Fruit fly (Drosophila melanogaster): ENCODE results near the gene Hakai.

Gene Hakai

DNA sequence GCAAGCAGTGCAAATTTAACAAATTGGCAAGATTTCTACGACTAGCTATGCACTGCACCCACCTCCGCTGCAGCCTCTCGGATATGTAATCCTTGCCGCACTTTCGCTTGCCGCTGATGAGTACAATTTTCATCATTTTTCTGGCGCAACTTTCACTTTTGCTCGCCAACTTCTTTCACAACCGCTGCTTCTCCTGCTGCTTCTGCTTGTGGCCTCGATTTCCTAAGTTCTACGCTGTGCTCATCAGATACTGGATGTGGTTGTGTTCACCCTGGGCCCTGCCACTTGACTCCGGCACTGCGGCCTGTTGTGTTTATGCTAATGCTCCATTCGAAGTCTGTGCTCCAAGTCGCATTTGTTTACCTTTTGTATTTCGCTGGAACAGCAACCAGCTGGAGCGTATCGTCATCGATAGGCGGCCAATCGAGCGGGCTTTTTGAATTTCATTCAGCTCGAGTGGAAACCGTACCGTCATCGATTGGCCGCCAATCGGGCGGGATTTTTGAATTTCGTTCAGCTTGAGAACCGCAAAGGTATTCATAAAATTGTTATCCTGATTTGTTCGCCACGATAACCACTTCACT, 2.2 kb downstream of the Hakai start, which contains the start of gene Pmvk (continued):
- TF ChIP-seq CG3847 (GFP tag; IDR thresholded peaks at IDR 0.05) (no peak), CG10366 (GFP tag; IDR thresholded peaks at IDR 0.05) (no peak), en (GFP tag; optimal IDR thresholded peaks at IDR 0.05) (no peak), CG13624 (GFP tag; optimal IDR thresholded peaks at IDR 0.05) (no peak), CG12769 (tag; optimal IDR thresholded peaks at IDR 0.05) (no peak), CG1529 (GFP tag; optimal IDR thresholded peaks at IDR 0.05) (no peak), CG15479 (GFP tag; optimal IDR thresholded peaks at IDR 0.05) (no peak), ro (GFP tag; IDR thresholded peaks at IDR 0.05) (no peak), MTF-1 (GFP tag; optimal IDR thresholded peaks at IDR 0.05; ENCODE audit: borderline replicate concordance) (no peak), Bgb (GFP tag; IDR thresholded peaks at IDR 0.05; ENCODE audit: partially characterized antibody) (peak; percentile 90), CG10979 (tag; optimal IDR thresholded peaks at IDR 0.05) (no peak), Dek (tag; optimal IDR thresholded peaks at IDR 0.05) (no peak), Pdp1 (GFP tag; optimal IDR thresholded peaks at IDR 0.05) (no peak), Deaf1 (tag; optimal IDR thresholded peaks at IDR 0.05) (no peak), CG4328 (GFP tag; optimal IDR thresholded peaks at IDR 0.05) (no peak), NC2β (GFP tag; optimal IDR thresholded peaks at IDR 0.05) (no peak), Dll (GFP tag; IDR thresholded peaks at IDR 0.05; ENCODE audit: partially characterized antibody) (peak; percentile 73), cas (GFP tag; IDR thresholded peaks at IDR 0.05) (no peak), CG12659 (GFP tag; optimal IDR thresholded peaks at IDR 0.05) (no peak), zen (tag; optimal IDR thresholded peaks at IDR 0.05) (no peak), CG7963 (GFP tag; IDR thresholded peaks at IDR 0.05; ENCODE audit: partially characterized antibody) (peak; percentile 94), CG31365 (tag; optimal IDR thresholded peaks at IDR 0.05) (no peak), CG7928 (GFP tag; optimal IDR thresholded peaks at IDR 0.05) (no peak), CG8944 (GFP tag; optimal IDR thresholded peaks at IDR 0.05) (no peak), CG10274 (GFP tag; optimal IDR thresholded peaks at IDR 0.05) (no peak), bigmax (GFP tag; optimal IDR thresholded peaks at IDR 0.05) (no peak), CG11456 (GFP tag; IDR thresholded peaks at IDR 0.05) (no peak), CG2129 (GFP tag; IDR thresholded peaks at IDR 0.05; ENCODE audit: partially characterized antibody) (no peak), p53 (GFP tag; optimal IDR thresholded peaks at IDR 0.05) (no peak), HLHmδ (GFP tag; optimal IDR thresholded peaks at IDR 0.05) (no peak), CG1024 (GFP tag; IDR thresholded peaks at IDR 0.05) (no peak), prd (optimal IDR thresholded peaks at IDR 0.05) (no peak), prd (GFP tag; IDR thresholded peaks at IDR 0.05) (no peak), hbn (GFP tag; IDR thresholded peaks at IDR 0.05; ENCODE audit: partially characterized antibody) (peak; percentile 72), Xbp1 (GFP tag; optimal IDR thresholded peaks at IDR 0.05) (no peak), slbo (GFP tag; IDR thresholded peaks at IDR 0.05) (no peak), mam (GFP tag; optimal IDR thresholded peaks at IDR 0.05) (no peak), sd (tag; optimal IDR thresholded peaks at IDR 0.05) (no peak), Fer2 (tag; optimal IDR thresholded peaks at IDR 0.05) (no peak), CG15514 (GFP tag; optimal IDR thresholded peaks at IDR 0.05) (peak; percentile 88), Sox100B (GFP tag; optimal IDR thresholded peaks at IDR 0.05) (no peak), pros (GFP tag; optimal IDR thresholded peaks at IDR 0.05) (no peak), CG12236 (GFP tag; optimal IDR thresholded peaks at IDR 0.05) (no peak), H2.0 (GFP tag; IDR thresholded peaks at IDR 0.05) (no peak), CG13424 (tag; optimal IDR thresholded peaks at IDR 0.05) (no peak), Stat92E (GFP tag; optimal IDR thresholded peaks at IDR 0.05) (peak in 1 of 3 experiments; percentile 93), Hr3 (GFP tag; optimal IDR thresholded peaks at IDR 0.05) (no peak), CG10267 (tag; optimal IDR thresholded peaks at IDR 0.05) (peak; percentile 42), H15 (GFP tag; IDR thresholded peaks at IDR 0.05) (no peak), CG18011 (GFP tag; optimal IDR thresholded peaks at IDR 0.05) (no peak)

Data from whole organism, embryonic.